Fruit fly (Drosophila melanogaster): ENCODE measurements around the gene Cyp6d5.

Gene Cyp6d5

dm6 chr3R:13999531-13999930, 29.5 kb upstream of the Cyp6d5 start (continued):
- TF ChIP-seq CG34422 (GFP tag; IDR thresholded peaks at IDR 0.05) (peak; percentile 69; the same call in 2 of the 3 replicates), tgo (GFP tag; IDR thresholded peaks at IDR 0.05) (peak; percentile 54), CG1792 (GFP tag; optimal IDR thresholded peaks at IDR 0.05) (peak; percentile 69), crol (GFP tag; IDR thresholded peaks at IDR 0.05) (no peak), sisA (GFP tag; IDR thresholded peaks at IDR 0.05) (peak; percentile 84), CG17186 (GFP tag; optimal IDR thresholded peaks at IDR 0.05) (peak; percentile 65), ara (GFP tag; IDR thresholded peaks at IDR 0.05) (peak; percentile 72; the same call in 1 of the 2 replicates), twi (tag; optimal IDR thresholded peaks at IDR 0.05) (no peak), sens-2 (GFP tag; IDR thresholded peaks at IDR 0.05) (peak; percentile 60; the same call in 1 of the 2 replicates), btn (GFP tag; optimal IDR thresholded peaks at IDR 0.05) (peak; percentile 44), Dll (GFP tag; IDR thresholded peaks at IDR 0.05; ENCODE audit: partially characterized antibody) (no peak), CG6175 (GFP tag; IDR thresholded peaks at IDR 0.05) (no peak), gem (tag; optimal IDR thresholded peaks at IDR 0.05) (peak; percentile 67), MTF-1 (GFP tag; optimal IDR thresholded peaks at IDR 0.05; ENCODE audit: borderline replicate concordance) (peak; percentile 61), CG4854 (GFP tag; optimal IDR thresholded peaks at IDR 0.05) (peak; percentile 51), CG16815 (GFP tag; optimal IDR thresholded peaks at IDR 0.05) (no peak), cwo (GFP tag; optimal IDR thresholded peaks at IDR 0.05) (peak; percentile 41), CG12391 (tag; optimal IDR thresholded peaks at IDR 0.05) (peak; percentile 8), ems (GFP tag; optimal IDR thresholded peaks at IDR 0.05) (peak; percentile 70), CG4820 (GFP tag; optimal IDR thresholded peaks at IDR 0.05) (peak; percentile 76), CG14441 (GFP tag; IDR thresholded peaks at IDR 0.05) (peak; percentile 69), CG8290 (GFP tag; optimal IDR thresholded peaks at IDR 0.05) (no peak), CG8290 (tag; optimal IDR thresholded peaks at IDR 0.05) (peak in 1 of 2 experiments; percentile 58), CG1233 (GFP tag; optimal IDR thresholded peaks at IDR 0.05) (peak; percentile 36), Pdp1 (GFP tag; optimal IDR thresholded peaks at IDR 0.05) (peak in 1 of 2 experiments; percentile 65), cato (GFP tag; optimal IDR thresholded peaks at IDR 0.05; ENCODE audit: borderline replicate concordance) (no peak), CG10267 (tag; optimal IDR thresholded peaks at IDR 0.05) (peak; percentile 36), Fer3 (tag; optimal IDR thresholded peaks at IDR 0.05) (peak; percentile 60), chinmo (GFP tag; IDR thresholded peaks at IDR 0.05; ENCODE audit: partially characterized antibody) (no peak), tx (GFP tag; optimal IDR thresholded peaks at IDR 0.05) (no peak), prd (optimal IDR thresholded peaks at IDR 0.05) (no peak), prd (GFP tag; IDR thresholded peaks at IDR 0.05) (peak; percentile 74; the same call in 2 of the 3 replicates), CG9609 (GFP tag; optimal IDR thresholded peaks at IDR 0.05) (no peak), Ssrp (tag; optimal IDR thresholded peaks at IDR 0.05) (peak; percentile 32), tin (GFP tag; optimal IDR thresholded peaks at IDR 0.05) (peak; percentile 87), CG32532 (GFP tag; IDR thresholded peaks at IDR 0.05) (peak; percentile 33; the same call in 1 of the 2 replicates), nmo (GFP tag; optimal IDR thresholded peaks at IDR 0.05) (peak; percentile 22), mirr (GFP tag; optimal IDR thresholded peaks at IDR 0.05) (no peak), dmrt99B (tag; optimal IDR thresholded peaks at IDR 0.05) (peak; percentile 90), dysf (GFP tag; IDR thresholded peaks at IDR 0.05) (peak; percentile 64; the same call in 2 of the 3 replicates), CG13296 (GFP tag; optimal IDR thresholded peaks at IDR 0.05) (peak; percentile 9), CG13775 (GFP tag; optimal IDR thresholded peaks at IDR 0.05) (no peak), CG3726 (GFP tag; IDR thresholded peaks at IDR 0.05) (0 out of 3 replicates have a peak, but pooled peaks have one; percentile 17), salm (tag; optimal IDR thresholded peaks at IDR 0.05) (peak; percentile 24), br (optimal IDR thresholded peaks at IDR 0.05) (no peak), Mrtf (GFP tag; IDR thresholded peaks at IDR 0.05) (0 out of 3 replicates have a peak, but pooled peaks have one; percentile 11), CG31441 (GFP tag; IDR thresholded peaks at IDR 0.05) (peak; percentile 30; the same call in 1 of the 2 replicates), Myb (GFP tag; optimal IDR thresholded peaks at IDR 0.05) (peak; percentile 16), CG17361 (GFP tag; IDR thresholded peaks at IDR 0.05) (0 out of 3 replicates have a peak, but pooled peaks have one; percentile 18), Lhr (GFP tag; optimal IDR thresholded peaks at IDR 0.05) (no peak), CG17802 (tag; optimal IDR thresholded peaks at IDR 0.05) (peak; percentile 21)

Data from whole organism, embryonic.